Comparison of ENCODE assay signal across 3 worm cellular contexts in genomic region chrIII:6420201-6420600, ce11.
TF ChIP-seq lines count a peak whose summit lies in the region.

No protein-coding gene starts in this region.

TF ChIP-seq in whole organism, L1 larva, 84 proteins besides CTCF, POLR2A, EP300 and RAD21 (continued from another document):
- TF ChIP-seq isw-1 (GFP tag; IDR thresholded peaks at IDR 0.05; lab: Robert Waterston, UW) (no peak), ceh-88 (GFP tag; IDR thresholded peaks at IDR 0.05; lab: Robert Waterston, UW) (no peak)

TF ChIP-seq in whole organism, L2 larva, 48 proteins besides CTCF, POLR2A, EP300 and RAD21 (continued from another document):
- peak; percentile 2 for TF ChIP-seq fos-1 (tag; optimal IDR thresholded peaks at IDR 0.05; lab: Kevin White, UChicago)
- no peak for TF ChIP-seq ceh-82 (tag; optimal IDR thresholded peaks at IDR 0.05; lab: Kevin White, UChicago)
- TF ChIP-seq F13H6.1 (tag; optimal IDR thresholded peaks at IDR 0.05; lab: Kevin White, UChicago): no peak
- no peak for TF ChIP-seq elt-1 (tag; optimal IDR thresholded peaks at IDR 0.05; lab: Kevin White, UChicago)
- peak; percentile 18 for TF ChIP-seq nhr-25 (tag; optimal IDR thresholded peaks at IDR 0.05; lab: Kevin White, UChicago)
- TF ChIP-seq dmd-4 (tag; optimal IDR thresholded peaks at IDR 0.05; lab: Kevin White, UChicago): no peak
- TF ChIP-seq sem-4 (tag; optimal IDR thresholded peaks at IDR 0.05; lab: Kevin White, UChicago): no peak
- TF ChIP-seq mdl-1 (tag; optimal IDR thresholded peaks at IDR 0.05; lab: Kevin White, UChicago): peak in 1 of 2 experiments; percentile 20
- TF ChIP-seq ZK546.5 (tag; optimal IDR thresholded peaks at IDR 0.05; lab: Kevin White, UChicago): no peak
- no peak for TF ChIP-seq snpc-4 (tag; optimal IDR thresholded peaks at IDR 0.05; lab: Kevin White, UChicago)
- TF ChIP-seq elt-3 (tag; optimal IDR thresholded peaks at IDR 0.05; lab: Kevin White, UChicago): no peak
- peak; percentile 26 for TF ChIP-seq crh-2 (tag; optimal IDR thresholded peaks at IDR 0.05; lab: Kevin White, UChicago)
TF ChIP-seq in whole organism, L2 larva: peak in this region for 6.

TF ChIP-seq in whole organism, L4 larva, 104 proteins besides CTCF, POLR2A, EP300 and RAD21 (continued from another document):
- peak; percentile 7; the same call in 1 of the 2 replicates for TF ChIP-seq hmg-1.1 (GFP tag; IDR thresholded peaks at IDR 0.05; lab: Robert Waterston, UW)
- peak in 1 of 2 experiments; percentile 61 for TF ChIP-seq daf-16 (GFP tag; optimal IDR thresholded peaks at IDR 0.05; lab: Kevin White, UChicago)
- TF ChIP-seq daf-16 (tag; optimal IDR thresholded peaks at IDR 0.05; lab: Kevin White, UChicago): peak; percentile 36
- peak in 1 of 2 experiments; percentile 51 for TF ChIP-seq mdl-1 (tag; optimal IDR thresholded peaks at IDR 0.05; lab: Kevin White, UChicago)
- TF ChIP-seq ceh-20 (GFP tag; IDR thresholded peaks at IDR 0.05; lab: Robert Waterston, UW): 0 out of 2 replicates have a peak, but pooled peaks have one; percentile 22
- TF ChIP-seq hlh-11 (tag; optimal IDR thresholded peaks at IDR 0.05; lab: Kevin White, UChicago): peak; percentile 60
TF ChIP-seq in whole organism, L4 larva: peak in this region for 13.
